Worm (Caenorhabditis elegans) whole organism, L4/young adult: ENCODE data around the gene K02E7.12.

ENCODE experiments used
- W03F9.2 ChIP-seq: fragments of 150-350 bp; optimal IDR thresholded peaks from 2 replicates; lab custom pipeline; 2014; ENCODE audit warnings: missing biosample characterization, missing genetic modification characterization
- dao-5 ChIP-seq: sonication (generic microtip); optimal IDR thresholded peaks from 2 replicates; lab custom pipeline; 2016; ENCODE audit warnings: missing genotype, missing genetic modification characterization, moderate library complexity, missing compliant biosample characterization
- him-1 ChIP-seq: sonication (generic microtip); optimal IDR thresholded peaks from 2 replicates; lab custom pipeline; 2016; ENCODE audit warnings: missing genotype, missing genetic modification reagents, missing genetic modification characterization, missing compliant biosample characterization

Gene K02E7.12

ce11 chrII:1063926-1064325 lies 7.0 kb upstream of the K02E7.12 start:
- TF ChIP-seq W03F9.2, result no peak
- no peak for TF ChIP-seq him-1 (tag; lab: Kevin White, UChicago)
- no peak for TF ChIP-seq dao-5 (tag; lab: Kevin White, UChicago)

- TF ChIP-seq him-1 (tag; lab: Kevin White, UChicago) (no peak), W03F9.2 (no peak), dao-5 (tag; lab: Kevin White, UChicago) (no peak)
Measured at ce11 chrII:1066907-1067306, 4.1 kb upstream of the K02E7.12 start, which contains the start of gene K02E7.10. TSS of gene K02E7.10 (minus strand) at chrII:1067007.

ce11 chrII:1071432-1071831 lies 457 bp downstream of the K02E7.12 start:
- TF ChIP-seq dao-5 (tag; lab: Kevin White, UChicago) (no peak), him-1 (tag; lab: Kevin White, UChicago) (no peak), W03F9.2 (no peak)

ce11 chrII:1072106-1072505 lies 1.1 kb downstream of the K02E7.12 start, which contains the start of gene K02E7.4:
TSS of gene K02E7.4 (plus strand) at chrII:1072406.
- TF ChIP-seq dao-5 (tag; lab: Kevin White, UChicago), result no peak
- TF ChIP-seq W03F9.2, result no peak
- no peak for TF ChIP-seq him-1 (tag; lab: Kevin White, UChicago)

ce11 chrII:1075424-1075823 lies 4.4 kb downstream of the K02E7.12 start, which contains the start of gene K02E7.11:
TSS of gene K02E7.11 (minus strand) at chrII:1075524.
- TF ChIP-seq him-1 (tag; lab: Kevin White, UChicago) (no peak), dao-5 (tag; lab: Kevin White, UChicago) (no peak), W03F9.2 (no peak)

ce11 chrII:1082859-1083258 lies 11.9 kb downstream of the K02E7.12 start, which contains the start of gene K02E7.1:
TSS of gene K02E7.1 (plus strand) at chrII:1083159.
- TF ChIP-seq W03F9.2 (no peak), dao-5 (tag; lab: Kevin White, UChicago) (no peak), him-1 (tag; lab: Kevin White, UChicago) (no peak)

- TF ChIP-seq him-1 (tag; lab: Kevin White, UChicago) (no peak), W03F9.2 (no peak), dao-5 (tag; lab: Kevin White, UChicago) (no peak)
Measured at ce11 chrII:1084899-1085298, 13.9 kb downstream of the K02E7.12 start.

- TF ChIP-seq W03F9.2, result no peak
- TF ChIP-seq him-1 (tag; lab: Kevin White, UChicago), result no peak
- no peak for TF ChIP-seq dao-5 (tag; lab: Kevin White, UChicago)
Measured at ce11 chrII:1085546-1085945, 14.6 kb downstream of the K02E7.12 start.

- TF ChIP-seq him-1 (tag; lab: Kevin White, UChicago) (no peak), W03F9.2 (no peak), dao-5 (tag; lab: Kevin White, UChicago) (no peak)
Measured at ce11 chrII:1086479-1086878, 15.5 kb downstream of the K02E7.12 start.

- no peak for TF ChIP-seq him-1 (tag; lab: Kevin White, UChicago)
- no peak for TF ChIP-seq W03F9.2
- TF ChIP-seq dao-5 (tag; lab: Kevin White, UChicago), result no peak
Measured at ce11 chrII:1088527-1089230, 17.7 kb downstream of the K02E7.12 start.

ce11 chrII:1090743-1091142 lies 19.8 kb downstream of the K02E7.12 start:
- no peak for TF ChIP-seq dao-5 (tag; lab: Kevin White, UChicago)
- no peak for TF ChIP-seq W03F9.2
- TF ChIP-seq him-1 (tag; lab: Kevin White, UChicago), result no peak

- TF ChIP-seq dao-5 (tag; lab: Kevin White, UChicago) (no peak), him-1 (tag; lab: Kevin White, UChicago) (no peak), W03F9.2 (no peak)
Measured at ce11 chrII:1091706-1092105, 20.7 kb downstream of the K02E7.12 start, which contains the start of gene snf-3. TSS of gene snf-3 (plus strand) at chrII:1092006.

- TF ChIP-seq him-1 (tag; lab: Kevin White, UChicago) (no peak), dao-5 (tag; lab: Kevin White, UChicago) (no peak), W03F9.2 (no peak)
Measured at ce11 chrII:1100719-1101118, 29.7 kb downstream of the K02E7.12 start, which contains the start of gene pho-14. TSS of gene pho-14 (minus strand) at chrII:1100819.

- TF ChIP-seq him-1 (tag; lab: Kevin White, UChicago) (no peak), W03F9.2 (no peak), dao-5 (tag; lab: Kevin White, UChicago) (no peak)
Measured at ce11 chrII:1101413-1101812, 30.4 kb downstream of the K02E7.12 start.
